Worm (Caenorhabditis elegans) whole organism, L3 larva: ENCODE data around the gene brc-1.

Experiments
- ceh-82 ChIP-seq: fragments of 150-350 bp; optimal IDR thresholded peaks from 2 replicates; lab custom pipeline; 2014; ENCODE audit warnings: missing biosample characterization, missing genetic modification characterization
- ceh-9 ChIP-seq: sonication (generic microtip); optimal IDR thresholded peaks from 2 replicates; lab custom pipeline; 2018; ENCODE audit warnings: missing biosample characterization, missing genetic modification characterization
- elt-2 ChIP-seq: sonication (generic microtip); optimal IDR thresholded peaks from 2 replicates; lab custom pipeline; 2016; ENCODE audit warnings: missing genetic modification reagents, mild to moderate bottlenecking, missing genetic modification characterization, missing compliant biosample characterization
- elt-3 ChIP-seq, 3 experiments: fragments of 150-350 bp in 1 of 3; sonication (generic microtip) in 2 of 3; optimal IDR thresholded peaks; 2 replicates in 2 of 3; 4 replicates in 1 of 3; lab custom pipeline; 2014 to 2017; ENCODE audit warnings: missing biosample characterization in 3 of 3, missing genetic modification characterization in 3 of 3
- nhr-11 ChIP-seq: fragments of 150-350 bp; optimal IDR thresholded peaks from 2 replicates; lab custom pipeline; 2014; ENCODE audit warnings: missing biosample characterization, missing genetic modification characterization
- nhr-23 ChIP-seq: fragments of 150-350 bp; optimal IDR thresholded peaks from 2 replicates; lab custom pipeline; 2014; ENCODE audit warnings: missing biosample characterization, missing genetic modification reagents, missing genetic modification characterization
- nhr-76 ChIP-seq: fragments of 150-350 bp; sonication (generic microtip); optimal IDR thresholded peaks from 5 replicates; lab custom pipeline; 2014; ENCODE audit warnings: missing biosample characterization, missing genetic modification characterization
- pha-4 ChIP-seq: fragments of 150-350 bp; optimal IDR thresholded peaks from 2 replicates; lab custom pipeline; 2014; ENCODE audit warnings: missing biosample characterization, missing genetic modification reagents, missing genetic modification characterization
- pqm-1 ChIP-seq: fragments of 150-350 bp; optimal IDR thresholded peaks from 2 replicates; lab custom pipeline; 2017; ENCODE audit warnings: missing biosample characterization, missing genetic modification characterization, inconsistent platforms
- snpc-4 ChIP-seq: fragments of 150-350 bp; optimal IDR thresholded peaks from 2 replicates; lab custom pipeline; 2014; ENCODE audit warnings: missing biosample characterization, missing genetic modification characterization
- tbx-2 ChIP-seq: sonication (generic microtip); optimal IDR thresholded peaks from 2 replicates; lab custom pipeline; 2016; ENCODE audit warnings: mild to moderate bottlenecking, missing genetic modification characterization, missing compliant biosample characterization
- zag-1 ChIP-seq: fragments of 150-350 bp; optimal IDR thresholded peaks from 2 replicates; lab custom pipeline; 2014; ENCODE audit warnings: missing biosample characterization, missing genetic modification characterization
- ztf-11 ChIP-seq: fragments of 150-350 bp; optimal IDR thresholded peaks from 2 replicates; lab custom pipeline; 2014; ENCODE audit warnings: missing biosample characterization, missing genetic modification characterization

DNA sequence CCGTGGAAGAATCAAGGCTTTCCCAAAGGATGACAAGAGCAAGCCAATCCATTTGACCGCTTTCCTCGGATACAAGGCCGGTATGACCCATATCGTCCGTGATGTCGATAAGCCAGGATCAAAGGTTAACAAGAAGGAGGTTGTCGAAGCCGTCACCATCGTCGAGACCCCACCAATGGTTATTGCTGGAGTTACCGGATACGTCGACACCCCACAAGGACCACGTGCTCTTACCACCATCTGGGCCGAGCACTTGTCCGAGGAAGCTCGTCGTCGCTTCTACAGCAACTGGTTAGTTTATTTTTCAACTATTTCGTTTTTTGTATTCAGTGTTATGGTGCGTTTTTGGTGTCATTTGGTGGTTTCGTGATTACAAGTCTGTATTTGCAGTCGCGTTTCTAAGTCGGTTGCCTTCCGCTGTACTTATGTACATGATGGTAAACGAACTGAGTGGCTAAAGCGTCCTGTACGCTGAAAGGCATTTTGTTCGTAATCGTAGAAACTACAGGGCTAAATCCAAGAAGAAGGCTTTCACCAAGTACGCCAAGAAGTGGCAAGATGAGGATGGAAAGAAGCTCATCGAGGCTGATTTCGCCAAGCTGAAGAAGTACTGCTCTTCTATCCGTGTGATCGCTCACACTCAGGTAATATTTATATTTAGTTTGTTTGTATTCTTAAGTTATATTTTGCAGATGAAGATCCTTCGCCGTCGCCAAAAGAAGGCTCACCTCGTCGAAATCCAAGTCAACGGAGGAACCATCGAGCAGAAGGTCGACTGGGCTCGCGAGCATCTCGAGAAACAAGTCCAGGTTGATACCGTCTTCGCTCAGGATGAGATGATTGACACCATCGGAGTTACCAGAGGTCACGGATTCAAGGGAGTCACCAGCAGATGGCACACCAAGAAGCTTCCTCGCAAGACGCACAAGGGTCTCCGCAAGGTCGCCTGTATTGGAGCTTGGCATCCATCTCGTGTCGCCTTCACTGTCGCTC is 5.5 kb upstream of the brc-1 start:
- no peak for TF ChIP-seq nhr-23
- no peak for TF ChIP-seq snpc-4 (tag; lab: Kevin White, UChicago)
- TF ChIP-seq tbx-2 (tag; lab: Kevin White, UChicago) = no peak
- no peak for TF ChIP-seq nhr-76
- no peak for TF ChIP-seq elt-3 (tag; optimal IDR thresholded peaks at IDR 0.05; lab: Kevin White, UChicago)
- no peak for TF ChIP-seq pha-4 (tag; lab: Kevin White, UChicago)
- TF ChIP-seq ztf-11 = no peak
- TF ChIP-seq ceh-9 = no peak
- TF ChIP-seq ceh-82 (tag; lab: Kevin White, UChicago) = no peak
- TF ChIP-seq zag-1 = no peak
- no peak for TF ChIP-seq elt-2 (tag; lab: Kevin White, UChicago)
- TF ChIP-seq pqm-1 = no peak
- no peak for TF ChIP-seq nhr-11
